Worm (Caenorhabditis elegans): Measurements from ENCODE around the gene irld-67.
A peak's percentile ranks its signal among the peaks of the same experiment; 100 is the strongest.

The irld-67 gene

ce11 chrII:2927533-2927932, 6.7 kb downstream of the irld-67 start, which contains the start of the genes ZK355.3 and ZK355.8:
Gene ZK355.3, minus strand, starts transcription at chrII:2927633.
Gene ZK355.8, plus strand, starts transcription at chrII:2927804.
- TF ChIP-seq nhr-77 (tag; optimal IDR thresholded peaks at IDR 0.05) (no peak), blmp-1 (tag; optimal IDR thresholded peaks at IDR 0.05; ENCODE audit: insufficient read depth) (no peak), nhr-21 (tag; optimal IDR thresholded peaks at IDR 0.05) (no peak), sma-3 (GFP tag; optimal IDR thresholded peaks at IDR 0.05) (no peak), skn-1 (tag; optimal IDR thresholded peaks at IDR 0.05) (no peak), ceh-82 (tag; optimal IDR thresholded peaks at IDR 0.05) (no peak), mbf-1 (tag; optimal IDR thresholded peaks at IDR 0.05) (no peak), snpc-4 (tag; optimal IDR thresholded peaks at IDR 0.05) (no peak), egl-27 (tag; optimal IDR thresholded peaks at IDR 0.05) (no peak)

DNA sequence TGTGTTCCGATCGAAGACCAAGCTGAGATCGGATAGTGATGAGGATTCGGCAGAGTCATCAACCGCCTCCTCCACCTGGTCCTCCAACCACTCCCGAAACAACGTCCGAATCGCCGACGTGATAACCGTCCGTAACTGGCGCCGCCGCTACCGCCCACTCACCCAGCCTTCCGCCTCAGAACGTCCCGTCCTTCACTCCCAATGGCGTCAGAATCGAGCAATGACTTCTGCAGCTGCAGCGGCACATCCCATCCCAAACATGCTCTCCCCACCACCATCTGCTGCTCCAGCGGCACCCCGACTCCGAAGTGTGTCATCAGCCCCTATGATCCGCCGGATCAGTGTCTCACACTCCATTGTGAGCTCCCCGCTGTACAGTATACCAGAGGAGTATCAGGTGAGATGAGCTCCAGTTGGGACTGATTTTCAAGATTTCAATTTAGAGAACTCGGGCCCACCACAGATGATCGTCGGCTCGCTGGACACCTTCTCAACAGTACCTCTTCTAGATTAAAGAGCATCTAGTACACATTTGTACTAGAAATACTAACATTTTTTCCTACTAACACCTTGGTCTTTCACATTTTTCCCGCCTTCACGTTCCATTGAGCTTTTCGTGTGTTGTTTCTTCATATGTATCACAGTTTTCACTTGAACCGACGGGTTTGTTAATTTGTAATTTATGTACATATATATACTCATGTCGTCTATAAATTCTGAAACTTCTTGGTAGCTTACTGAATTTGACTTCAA, 8.3 kb downstream of the irld-67 start:
- no peak for TF ChIP-seq ceh-16 (tag; optimal IDR thresholded peaks at IDR 0.05)
- TF ChIP-seq dmd-4 (tag; optimal IDR thresholded peaks at IDR 0.05), result no peak
- TF ChIP-seq crh-2 (tag; optimal IDR thresholded peaks at IDR 0.05), result no peak
- TF ChIP-seq nhr-21 (tag; optimal IDR thresholded peaks at IDR 0.05), result no peak
- TF ChIP-seq blmp-1 (tag; optimal IDR thresholded peaks at IDR 0.05; ENCODE audit: insufficient read depth), result no peak
- no peak for TF ChIP-seq nhr-12 (tag; optimal IDR thresholded peaks at IDR 0.05)
- no peak for TF ChIP-seq ztf-4 (tag; optimal IDR thresholded peaks at IDR 0.05)
- TF ChIP-seq lin-39 (tag; optimal IDR thresholded peaks at IDR 0.05), result no peak
- TF ChIP-seq aly-2 (tag; optimal IDR thresholded peaks at IDR 0.05), result no peak
- no peak for TF ChIP-seq gmeb-1 (tag; optimal IDR thresholded peaks at IDR 0.05)
- no peak for TF ChIP-seq mab-5 (tag; optimal IDR thresholded peaks at IDR 0.05)
- no peak for TF ChIP-seq elt-1 (tag; optimal IDR thresholded peaks at IDR 0.05)
- no peak for TF ChIP-seq Y55F3AM.14 (GFP tag; optimal IDR thresholded peaks at IDR 0.05)
- no peak for TF ChIP-seq zag-1 (tag; optimal IDR thresholded peaks at IDR 0.05)
- no peak for TF ChIP-seq sma-3 (GFP tag; optimal IDR thresholded peaks at IDR 0.05)

DNA sequence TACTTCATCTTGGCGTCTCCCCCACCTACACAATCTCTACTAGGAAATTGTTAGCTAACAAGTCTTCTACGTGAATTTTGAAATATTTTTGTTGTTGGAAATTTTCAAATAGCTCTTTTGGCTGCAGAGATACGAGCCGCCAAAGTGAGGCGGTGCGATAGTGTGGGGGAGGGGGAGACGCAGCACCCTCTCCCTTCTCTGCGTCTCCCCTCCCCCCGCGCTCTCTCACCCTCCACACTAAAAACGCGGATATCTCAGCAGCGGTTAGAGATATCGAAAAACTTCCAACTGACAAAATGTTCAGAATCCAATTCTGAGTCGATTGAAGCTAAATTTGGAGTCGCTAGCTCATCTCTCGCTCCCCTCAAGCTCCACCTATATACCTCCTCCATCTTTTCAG, 9.2 kb downstream of the irld-67 start:
- TF ChIP-seq zag-1 (tag; optimal IDR thresholded peaks at IDR 0.05), result no peak
- TF ChIP-seq lin-13 (GFP tag; optimal IDR thresholded peaks at IDR 0.05), result no peak
- TF ChIP-seq nhr-237 (tag; optimal IDR thresholded peaks at IDR 0.05), result no peak

DNA sequence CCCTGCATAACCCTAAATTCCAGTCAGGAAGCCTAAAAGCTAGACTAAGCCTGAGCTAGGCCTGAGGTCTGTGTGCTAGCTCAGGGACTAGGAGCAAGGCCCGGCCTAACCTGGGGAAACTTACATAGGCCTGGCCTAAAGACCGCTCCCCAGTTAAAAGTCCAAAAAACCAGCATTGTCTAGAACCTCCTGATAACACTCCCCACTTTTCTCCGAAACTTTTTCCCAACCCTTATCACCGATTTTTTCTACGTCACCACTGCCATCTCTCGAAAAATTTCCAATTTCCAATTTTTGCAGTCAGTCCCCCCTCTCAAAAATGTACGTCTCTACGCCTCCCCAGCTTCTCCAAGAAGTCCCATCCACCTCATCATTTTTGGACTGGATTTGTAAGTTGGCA, 10.6 kb downstream of the irld-67 start, which contains the start of gene ZK355.2:
TSS of gene ZK355.2 (plus strand) at position 301 of the 400 bp plus-strand sequence.
- TF ChIP-seq nhr-21 (tag; optimal IDR thresholded peaks at IDR 0.05) (no peak), fos-1 (tag; optimal IDR thresholded peaks at IDR 0.05) (peak; percentile 5)

DNA sequence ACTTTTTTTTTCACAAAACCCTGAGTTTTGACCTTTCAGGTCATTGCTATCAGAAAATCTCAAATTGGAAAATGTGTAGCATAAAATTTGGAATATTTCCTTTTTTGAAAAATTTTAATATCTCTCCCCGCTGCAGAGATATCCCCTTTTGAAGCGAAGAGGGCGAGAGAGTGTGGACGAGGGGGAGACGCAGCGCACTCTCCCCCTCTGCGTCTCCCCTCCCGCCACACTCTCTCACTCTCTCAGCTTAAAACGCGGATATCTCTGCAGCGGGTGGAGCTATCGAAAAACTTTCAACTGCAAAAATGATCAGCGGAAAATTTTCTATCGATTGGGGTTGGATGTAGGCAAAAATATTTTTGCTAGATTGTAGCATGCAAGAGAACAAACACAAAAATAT, 11.5 kb downstream of the irld-67 start:
- TF ChIP-seq peb-1 (tag; optimal IDR thresholded peaks at IDR 0.05) (no peak), mdl-1 (tag; optimal IDR thresholded peaks at IDR 0.05) (no peak), snpc-4 (tag; optimal IDR thresholded peaks at IDR 0.05) (no peak), ztf-11 (tag; optimal IDR thresholded peaks at IDR 0.05) (no peak), mbf-1 (tag; optimal IDR thresholded peaks at IDR 0.05) (no peak), sma-9 (GFP tag; optimal IDR thresholded peaks at IDR 0.05) (no peak), sma-9 (tag; optimal IDR thresholded peaks at IDR 0.05) (no peak), nhr-25 (tag; optimal IDR thresholded peaks at IDR 0.05) (no peak)

DNA sequence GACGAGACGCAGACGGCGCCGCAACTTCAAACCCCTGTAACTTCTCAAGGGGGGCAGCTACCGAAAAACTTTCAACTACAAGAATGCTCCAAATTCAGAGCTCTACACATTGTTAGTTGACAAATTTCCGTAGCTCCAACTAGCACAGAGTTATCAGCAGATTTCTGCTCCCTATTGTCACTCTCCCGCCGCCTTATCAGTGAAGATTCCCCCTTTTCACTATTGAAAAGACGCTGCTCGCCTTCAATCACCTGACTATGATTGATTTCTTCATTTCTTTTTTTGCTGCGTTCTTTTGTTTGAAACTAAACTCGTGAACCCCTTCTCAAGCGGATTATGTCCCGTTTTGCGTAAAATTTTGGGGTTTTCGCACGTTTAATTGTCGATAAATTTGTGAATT, 11.9 kb downstream of the irld-67 start:
- TF ChIP-seq C34F6.9 (tag; optimal IDR thresholded peaks at IDR 0.05) (no peak), fos-1 (tag; optimal IDR thresholded peaks at IDR 0.05) (peak; percentile 41), aly-2 (tag; optimal IDR thresholded peaks at IDR 0.05) (no peak), unc-55 (GFP tag; optimal IDR thresholded peaks at IDR 0.05) (no peak), crh-2 (tag; optimal IDR thresholded peaks at IDR 0.05) (peak; percentile 42), Y55F3AM.14 (GFP tag; optimal IDR thresholded peaks at IDR 0.05) (no peak), nhr-12 (tag; optimal IDR thresholded peaks at IDR 0.05) (no peak), ZK546.5 (tag; optimal IDR thresholded peaks at IDR 0.05) (no peak), nhr-129 (tag; optimal IDR thresholded peaks at IDR 0.05) (no peak), ceh-82 (tag; optimal IDR thresholded peaks at IDR 0.05) (no peak), snpc-4 (tag; optimal IDR thresholded peaks at IDR 0.05) (no peak)

Data from whole organism, L2 larva.